Worm (Caenorhabditis elegans): ENCODE data around the gene nspc-16.

DNA sequence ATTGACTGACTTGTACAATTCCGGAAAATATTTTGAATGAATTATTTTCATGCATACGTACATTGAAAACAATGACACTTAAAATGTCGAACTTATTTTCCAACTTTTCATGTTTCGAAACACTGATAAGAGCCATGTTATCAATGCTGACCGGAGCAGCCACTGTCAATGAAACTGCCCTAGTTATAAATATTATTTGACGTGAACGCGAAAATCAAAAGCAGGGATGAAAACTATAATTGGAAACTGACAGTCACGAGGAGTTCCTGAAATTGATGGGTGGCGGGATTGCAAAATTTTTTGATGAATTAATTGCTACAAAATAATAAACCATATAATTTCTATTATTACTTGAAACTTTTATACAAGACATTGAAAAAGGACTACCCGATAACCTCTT lies 16.1 kb downstream of the nspc-16 start:
- no peak for TF ChIP-seq skn-1 (tag; optimal IDR thresholded peaks at IDR 0.05)
- TF ChIP-seq ztf-11 (tag; optimal IDR thresholded peaks at IDR 0.05) = no peak
- TF ChIP-seq zag-1 (tag; optimal IDR thresholded peaks at IDR 0.05) = no peak
- TF ChIP-seq pqm-1 (tag; optimal IDR thresholded peaks at IDR 0.05) = no peak
- no peak for TF ChIP-seq egl-27 (tag; optimal IDR thresholded peaks at IDR 0.05)
- no peak for TF ChIP-seq snu-23 (GFP tag; optimal IDR thresholded peaks at IDR 0.05)
- TF ChIP-seq nhr-11 (tag; optimal IDR thresholded peaks at IDR 0.05) = no peak
- no peak for TF ChIP-seq ces-1 (GFP tag; optimal IDR thresholded peaks at IDR 0.05)
- TF ChIP-seq egl-13 (tag; optimal IDR thresholded peaks at IDR 0.05) = no peak
- no peak for TF ChIP-seq dpl-1 (GFP tag; optimal IDR thresholded peaks at IDR 0.05)
